Worm (Caenorhabditis elegans) whole organism, late embryonic: ENCODE measurements around the gene F26D10.13.

Source experiments
- C38D4.7 ChIP-seq: fragments of 200-800 bp; sonication (Bioruptor generic); optimal IDR thresholded peaks from 2 replicates; lab custom pipeline; 2018; ENCODE audit warnings: mild to moderate bottlenecking, missing genetic modification characterization, moderate library complexity, missing compliant biosample characterization
- F13H6.1 ChIP-seq: sonication (generic microtip); optimal IDR thresholded peaks from 2 replicates; lab custom pipeline; 2016; ENCODE audit warnings: missing genetic modification characterization, missing compliant biosample characterization
- K09A11.1 ChIP-seq: sonication (generic microtip); optimal IDR thresholded peaks from 2 replicates; lab custom pipeline; 2017; ENCODE audit warnings: antibody characterized with exemption, mild to moderate bottlenecking, missing genetic modification characterization, missing compliant biosample characterization; ENCODE audit not compliant: insufficient read depth
- T23F11.4 ChIP-seq: fragments of 200-800 bp; sonication (Bioruptor generic); optimal IDR thresholded peaks from 2 replicates; lab custom pipeline; 2018; ENCODE audit warnings: mild to moderate bottlenecking, missing genetic modification characterization, missing compliant biosample characterization
- Y22D7AL.16 ChIP-seq: sonication (generic microtip); optimal IDR thresholded peaks from 2 replicates; lab custom pipeline; 2016; ENCODE audit warnings: missing genetic modification characterization, missing compliant biosample characterization
- ahr-1 ChIP-seq: sonication (generic microtip); optimal IDR thresholded peaks from 2 replicates; lab custom pipeline; 2016; ENCODE audit warnings: missing genetic modification characterization, missing compliant biosample characterization
- ceh-14 ChIP-seq: sonication (generic microtip); optimal IDR thresholded peaks from 2 replicates; lab custom pipeline; 2016; ENCODE audit warnings: missing genotype, missing genetic modification characterization, missing compliant biosample characterization
- ceh-18 ChIP-seq: sonication (generic microtip); optimal IDR thresholded peaks from 2 replicates; lab custom pipeline; 2016; ENCODE audit warnings: missing genetic modification characterization, missing compliant biosample characterization
- ceh-19 ChIP-seq: fragments of 200-800 bp; sonication (Bioruptor generic); optimal IDR thresholded peaks from 2 replicates; lab custom pipeline; 2018; ENCODE audit warnings: mild to moderate bottlenecking, missing genetic modification characterization, missing compliant biosample characterization
- ceh-22 ChIP-seq: sonication (generic microtip); optimal IDR thresholded peaks from 2 replicates; lab custom pipeline; 2017; ENCODE audit warnings: missing biosample characterization, missing genetic modification characterization
- ceh-24 ChIP-seq: sonication (generic microtip); optimal IDR thresholded peaks from 2 replicates; lab custom pipeline; 2016; ENCODE audit warnings: mild to moderate bottlenecking, missing genetic modification characterization, missing compliant biosample characterization
- ceh-30 ChIP-seq: fragments of 150-350 bp; optimal IDR thresholded peaks from 2 replicates; lab custom pipeline; 2014; ENCODE audit warnings: missing biosample characterization, missing genetic modification characterization
- ceh-34 ChIP-seq: sonication (generic microtip); optimal IDR thresholded peaks from 2 replicates; lab custom pipeline; 2016; ENCODE audit warnings: mild to moderate bottlenecking, missing genetic modification characterization, missing compliant biosample characterization
- ceh-48 ChIP-seq: sonication (generic microtip); optimal IDR thresholded peaks from 2 replicates; lab custom pipeline; 2016; ENCODE audit warnings: missing genetic modification characterization, inconsistent platforms, missing compliant biosample characterization
- ceh-6 ChIP-seq: fragments of 200-800 bp; sonication (Bioruptor generic); optimal IDR thresholded peaks from 2 replicates; lab custom pipeline; 2018; ENCODE audit warnings: mild to moderate bottlenecking, missing genetic modification characterization, missing compliant biosample characterization
- ceh-9 ChIP-seq: sonication (generic microtip); optimal IDR thresholded peaks from 2 replicates; lab custom pipeline; 2016; ENCODE audit warnings: mild to moderate bottlenecking, missing genetic modification characterization, inconsistent platforms, missing compliant biosample characterization
- dve-1 ChIP-seq: sonication (generic microtip); optimal IDR thresholded peaks from 2 replicates; lab custom pipeline; 2017; ENCODE audit warnings: antibody characterized with exemption, mild to moderate bottlenecking, missing genetic modification characterization, missing compliant biosample characterization
- eyg-1 ChIP-seq: sonication (generic microtip); optimal IDR thresholded peaks from 2 replicates; lab custom pipeline; 2016; ENCODE audit warnings: missing genotype, missing genetic modification characterization, missing compliant biosample characterization
- fkh-10 ChIP-seq: fragments of 150-350 bp; optimal IDR thresholded peaks from 2 replicates; lab custom pipeline; 2014; ENCODE audit warnings: missing biosample characterization, missing genetic modification reagents, missing genetic modification characterization
- hlh-13 ChIP-seq: fragments of 200-800 bp; sonication (Bioruptor generic); optimal IDR thresholded peaks from 2 replicates; lab custom pipeline; 2018; ENCODE audit warnings: mild to moderate bottlenecking, missing genetic modification characterization, missing compliant biosample characterization
- hlh-15 ChIP-seq: sonication (generic microtip); optimal IDR thresholded peaks from 2 replicates; lab custom pipeline; 2016; ENCODE audit warnings: missing genetic modification characterization, missing compliant biosample characterization
- hlh-6 ChIP-seq: sonication (generic microtip); optimal IDR thresholded peaks from 2 replicates; lab custom pipeline; 2016; ENCODE audit warnings: missing genotype, missing genetic modification characterization, missing compliant biosample characterization
- lin-11 ChIP-seq: fragments of 200-800 bp; sonication (Bioruptor generic); optimal IDR thresholded peaks from 2 replicates; lab custom pipeline; 2018; ENCODE audit warnings: mild to moderate bottlenecking, missing genetic modification characterization, missing compliant biosample characterization
- madf-2 ChIP-seq: sonication (generic microtip); optimal IDR thresholded peaks from 2 replicates; lab custom pipeline; 2017; ENCODE audit warnings: missing genetic modification characterization, missing compliant biosample characterization
- mec-3 ChIP-seq: sonication (generic microtip); optimal IDR thresholded peaks from 2 replicates; lab custom pipeline; 2016; ENCODE audit warnings: borderline replicate concordance, missing genetic modification characterization, missing compliant biosample characterization
- nhr-232 ChIP-seq: sonication (generic microtip); optimal IDR thresholded peaks from 2 replicates; lab custom pipeline; 2016; ENCODE audit warnings: missing genetic modification characterization, missing compliant biosample characterization
- npax-4 ChIP-seq: sonication (generic microtip); optimal IDR thresholded peaks from 2 replicates; lab custom pipeline; 2016; ENCODE audit warnings: missing genetic modification characterization, missing compliant biosample characterization
- odd-2 ChIP-seq: sonication (generic microtip); optimal IDR thresholded peaks from 2 replicates; lab custom pipeline; 2017; ENCODE audit warnings: antibody characterized with exemption, mild to moderate bottlenecking, missing genetic modification characterization, missing compliant biosample characterization
- pag-3 ChIP-seq: sonication (generic microtip); optimal IDR thresholded peaks from 2 replicates; lab custom pipeline; 2016; ENCODE audit warnings: missing compliant biosample characterization, missing genetic modification characterization, borderline replicate concordance
- pat-9 ChIP-seq: fragments of 200-800 bp; sonication (Bioruptor generic); optimal IDR thresholded peaks from 2 replicates; lab custom pipeline; 2018; ENCODE audit warnings: mild to moderate bottlenecking, missing genetic modification characterization, moderate library complexity, missing compliant biosample characterization
- pax-1 ChIP-seq: fragments of 150-350 bp; optimal IDR thresholded peaks from 2 replicates; lab custom pipeline; 2014; ENCODE audit warnings: missing biosample characterization, missing genetic modification characterization
- pha-2 ChIP-seq: sonication (generic microtip); optimal IDR thresholded peaks from 2 replicates; lab custom pipeline; 2017; ENCODE audit warnings: mild to moderate bottlenecking, missing genetic modification characterization, missing compliant biosample characterization
- pha-4 ChIP-seq: fragments of 150-350 bp; optimal IDR thresholded peaks from 2 replicates; lab custom pipeline; 2018; ENCODE audit warnings: missing biosample characterization, missing genetic modification reagents, missing genetic modification characterization
- pros-1 ChIP-seq: fragments of 150-350 bp; optimal IDR thresholded peaks from 2 replicates; lab custom pipeline; 2014; ENCODE audit warnings: missing biosample characterization, missing genetic modification reagents, missing genetic modification characterization
- ref-2 ChIP-seq: sonication (generic microtip); optimal IDR thresholded peaks from 2 replicates; lab custom pipeline; 2016; ENCODE audit warnings: missing genetic modification characterization, missing compliant biosample characterization
- rnt-1 ChIP-seq: sonication (generic microtip); optimal IDR thresholded peaks from 2 replicates; lab custom pipeline; 2016; ENCODE audit warnings: missing genetic modification characterization, missing compliant biosample characterization
- sdc-2 ChIP-seq: sonication (generic microtip); optimal IDR thresholded peaks from 2 replicates; lab custom pipeline; 2016; ENCODE audit warnings: missing genotype, missing genetic modification characterization, missing compliant biosample characterization
- sox-2 ChIP-seq: fragments of 200-800 bp; sonication (Bioruptor generic); IDR thresholded peaks from 2 replicates; pipeline ENCODE4 v1.3.6; 2022; ENCODE audit warnings: missing genetic modification reagents, missing genetic modification characterization, missing compliant biosample characterization
- sox-4 ChIP-seq: sonication (generic microtip); optimal IDR thresholded peaks from 2 replicates; lab custom pipeline; 2017; ENCODE audit warnings: mild to moderate bottlenecking, missing genetic modification characterization, inconsistent platforms, missing compliant biosample characterization
- tbx-2 ChIP-seq: sonication (generic microtip); optimal IDR thresholded peaks from 2 replicates; lab custom pipeline; 2016; ENCODE audit warnings: missing genetic modification characterization, missing compliant biosample characterization
- tbx-7 ChIP-seq: sonication (generic microtip); optimal IDR thresholded peaks from 2 replicates; lab custom pipeline; 2016; ENCODE audit warnings: missing genotype, missing genetic modification characterization, missing compliant biosample characterization
- ttx-3 ChIP-seq: sonication (generic microtip); optimal IDR thresholded peaks from 2 replicates; lab custom pipeline; 2016; ENCODE audit warnings: missing genetic modification reagents, missing genetic modification characterization, missing compliant biosample characterization
- unc-3 ChIP-seq, 2 experiments: fragments of 200-800 bp in 1 of 2; sonication (Bioruptor generic) in 1 of 2; sonication (generic microtip) in 1 of 2; conservative IDR thresholded peaks in 1 of 2; optimal IDR thresholded peaks in 1 of 2; 2 replicates each; pipeline versions ENCODE4 v1.3.6 to Lab custom; 2016 to 2022; ENCODE audit warnings: missing compliant biosample characterization in 2 of 2, missing genetic modification characterization in 2 of 2, missing genetic modification reagents in 1 of 2
- unc-42 ChIP-seq: sonication (generic microtip); optimal IDR thresholded peaks from 2 replicates; lab custom pipeline; 2016; ENCODE audit warnings: missing genotype, missing genetic modification characterization, missing compliant biosample characterization
- unc-55 ChIP-seq: sonication (generic microtip); optimal IDR thresholded peaks from 2 replicates; lab custom pipeline; 2017; ENCODE audit warnings: missing biosample characterization, missing genetic modification reagents, missing genetic modification characterization
- unc-86 ChIP-seq: sonication (generic microtip); optimal IDR thresholded peaks from 2 replicates; lab custom pipeline; 2016; ENCODE audit warnings: missing genetic modification characterization, missing compliant biosample characterization
- ztf-16 ChIP-seq: sonication (generic microtip); optimal IDR thresholded peaks from 2 replicates; lab custom pipeline; 2017; ENCODE audit warnings: missing genetic modification characterization, missing compliant biosample characterization

F26D10.13 gene

DNA sequence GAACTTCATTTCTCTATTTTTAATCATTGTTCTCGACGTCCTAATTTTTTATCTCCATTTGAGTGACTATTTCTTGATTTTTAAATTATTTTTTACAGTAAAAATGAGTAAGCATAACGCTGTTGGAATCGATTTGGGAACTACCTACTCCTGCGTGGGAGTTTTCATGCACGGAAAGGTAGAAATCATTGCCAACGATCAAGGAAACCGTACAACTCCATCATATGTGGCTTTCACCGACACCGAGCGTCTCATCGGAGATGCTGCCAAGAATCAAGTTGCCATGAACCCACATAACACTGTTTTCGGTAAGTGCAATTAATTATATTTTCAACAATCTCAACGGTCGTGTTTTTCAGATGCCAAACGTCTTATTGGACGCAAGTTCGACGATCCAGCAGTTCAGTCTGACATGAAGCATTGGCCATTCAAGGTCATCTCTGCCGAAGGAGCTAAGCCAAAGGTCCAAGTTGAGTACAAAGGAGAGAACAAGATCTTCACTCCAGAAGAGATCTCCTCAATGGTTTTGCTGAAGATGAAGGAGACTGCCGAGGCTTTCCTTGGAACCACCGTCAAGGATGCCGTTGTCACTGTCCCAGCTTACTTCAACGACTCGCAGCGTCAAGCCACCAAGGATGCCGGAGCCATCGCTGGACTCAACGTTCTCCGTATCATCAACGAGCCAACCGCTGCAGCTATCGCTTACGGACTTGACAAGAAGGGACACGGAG lies 14.4 kb upstream of the F26D10.13 start, which contains the start of gene hsp-1:
TSS of gene hsp-1 (plus strand) at position 99 of the 731 bp plus-strand sequence.
- no peak for TF ChIP-seq K09A11.1 (tag; lab: Kevin White, UChicago)
- no peak for TF ChIP-seq pha-4
- no peak for TF ChIP-seq unc-55 (GFP tag; lab: Kevin White, UChicago)
- no peak for TF ChIP-seq ceh-22 (tag; lab: Kevin White, UChicago)
- no peak for TF ChIP-seq pax-1
- TF ChIP-seq ttx-3 (tag; lab: Kevin White, UChicago), result no peak
- TF ChIP-seq nhr-232 (tag; lab: Kevin White, UChicago), result no peak
- no peak for TF ChIP-seq pat-9
- no peak for TF ChIP-seq hlh-13 (GFP tag; lab: Kevin White, UChicago)
- no peak for TF ChIP-seq pha-2 (tag; lab: Kevin White, UChicago)

- TF ChIP-seq unc-42 (tag; lab: Kevin White, UChicago) (peak; percentile 98), hlh-15 (peak; percentile 40), tbx-7 (tag; lab: Kevin White, UChicago) (peak; percentile 35), C38D4.7 (GFP tag; lab: Kevin White, UChicago) (peak; percentile 42), ceh-6 (GFP tag; lab: Kevin White, UChicago) (peak; percentile 21), pag-3 (tag; lab: Kevin White, UChicago) (no peak), madf-2 (tag; lab: Kevin White, UChicago) (peak; percentile 54), tbx-2 (tag; lab: Kevin White, UChicago) (peak; percentile 94), rnt-1 (tag; lab: Kevin White, UChicago) (peak; percentile 91), nhr-232 (tag; lab: Kevin White, UChicago) (no peak), ceh-30 (tag; lab: Kevin White, UChicago) (peak; percentile 6), ceh-19 (peak; percentile 76), mec-3 (tag; lab: Kevin White, UChicago) (peak; percentile 15), sox-4 (tag; lab: Kevin White, UChicago) (peak; percentile 54), sox-2 (peak; percentile 85), ceh-48 (tag; lab: Kevin White, UChicago) (peak; percentile 63), pat-9 (peak; percentile 81), sdc-2 (tag; lab: Kevin White, UChicago) (peak; percentile 58), ref-2 (tag; lab: Kevin White, UChicago) (peak; percentile 98), T23F11.4 (GFP tag; lab: Kevin White, UChicago) (peak; percentile 73), ceh-34 (peak; percentile 98), pax-1 (peak; percentile 90), ceh-18 (tag; lab: Kevin White, UChicago) (peak; percentile 99), ceh-22 (tag; lab: Kevin White, UChicago) (no peak), lin-11 (tag; lab: Kevin White, UChicago) (peak; percentile 3), unc-55 (GFP tag; lab: Kevin White, UChicago) (peak; percentile 89), pros-1 (peak; percentile 87), ceh-14 (peak; percentile 94), Y22D7AL.16 (no peak), dve-1 (peak; percentile 92), ztf-16 (tag; lab: Kevin White, UChicago) (peak; percentile 89), pha-4 (no peak), unc-3 (GFP tag; conservative IDR thresholded peaks at IDR 0.05; lab: Robert Waterston, UW) (peak; percentile 56; the same call in 1 of the 2 replicates), unc-3 (tag; optimal IDR thresholded peaks at IDR 0.05; lab: Kevin White, UChicago) (peak; percentile 58), ahr-1 (peak; percentile 42), fkh-10 (no peak), F13H6.1 (tag; lab: Kevin White, UChicago) (peak; percentile 60), odd-2 (tag; lab: Kevin White, UChicago) (peak; percentile 47), eyg-1 (tag; lab: Kevin White, UChicago) (peak; percentile 66), unc-86 (tag; lab: Kevin White, UChicago) (peak; percentile 92), hlh-6 (tag; lab: Kevin White, UChicago) (no peak), ttx-3 (tag; lab: Kevin White, UChicago) (peak; percentile 47), ceh-24 (tag; lab: Kevin White, UChicago) (peak; percentile 33), npax-4 (tag; lab: Kevin White, UChicago) (no peak), hlh-13 (GFP tag; lab: Kevin White, UChicago) (no peak), ceh-9 (tag; lab: Kevin White, UChicago) (no peak)
Measured at ce11 chrIV:17278363-17278762, 13.7 kb upstream of the F26D10.13 start.
